Fruit fly (Drosophila melanogaster) whole organism, wandering third instar larva: ENCODE data around the gene CG14985.

ENCODE experiments used
- Abd-B ChIP-seq: fragments of >200 bp; optimal IDR thresholded peaks from 2 replicates; lab custom pipeline; 2017; ENCODE audit warnings: missing biosample characterization, missing genetic modification characterization
- CG9705 ChIP-seq: fragments of 200-800 bp; sonication (Bioruptor generic); optimal IDR thresholded peaks from 2 replicates; lab custom pipeline; 2018; ENCODE audit warnings: missing biosample characterization, mild to moderate bottlenecking, missing genetic modification characterization
- CrebA ChIP-seq: fragments of 200-800 bp; sonication (Bioruptor generic); optimal IDR thresholded peaks from 2 replicates; lab custom pipeline; 2016; ENCODE audit warnings: missing biosample characterization, mild to moderate bottlenecking, missing genetic modification characterization, borderline replicate concordance
- Dfd ChIP-seq: fragments of >200 bp; optimal IDR thresholded peaks from 2 replicates; lab custom pipeline; 2017; ENCODE audit warnings: missing biosample characterization, missing genetic modification characterization
- Dif ChIP-seq: fragments of 200-275, 200-300 bp; sonication (Bioruptor generic); optimal IDR thresholded peaks from 2 replicates; lab custom pipeline; 2018; ENCODE audit warnings: missing biosample characterization, missing genetic modification characterization; ENCODE audit not compliant: partially characterized antibody
- HLH106 ChIP-seq: fragments of 200-800 bp; optimal IDR thresholded peaks from 3 replicates; lab custom pipeline; 2019; ENCODE audit warnings: missing biosample characterization, mild to moderate bottlenecking, missing genetic modification characterization, moderate library complexity
- Hnf4 ChIP-seq: fragments of 200-800 bp; sonication (Bioruptor generic); optimal IDR thresholded peaks from 2 replicates; lab custom pipeline; 2016; ENCODE audit warnings: missing biosample characterization, mild to moderate bottlenecking, missing genetic modification characterization
- Hr78 ChIP-seq: fragments of >200 bp; optimal IDR thresholded peaks from 2 replicates; lab custom pipeline; 2017; ENCODE audit warnings: missing biosample characterization, missing genetic modification characterization
- Hr83 ChIP-seq: fragments of 200-300 bp; sonication (Bioruptor generic); optimal IDR thresholded peaks from 2 replicates; lab custom pipeline; 2016; ENCODE audit warnings: missing biosample characterization, mild to moderate bottlenecking, missing genetic modification characterization, moderate library complexity; ENCODE audit not compliant: poor library complexity, severe bottlenecking
- Jra ChIP-seq: sonication (Bioruptor generic); optimal IDR thresholded peaks from 2 replicates; lab custom pipeline; 2016; ENCODE audit warnings: missing biosample characterization, missing genetic modification characterization
- Mio ChIP-seq: sonication (Bioruptor generic); optimal IDR thresholded peaks from 2 replicates; lab custom pipeline; 2016; ENCODE audit warnings: missing biosample characterization, missing genetic modification characterization
- Myc ChIP-seq: fragments of >200 bp; optimal IDR thresholded peaks from 2 replicates; lab custom pipeline; 2017
- N ChIP-seq: fragments of >200 bp; optimal IDR thresholded peaks from 2 replicates; lab custom pipeline; 2018; ENCODE audit warnings: missing biosample characterization, missing external identifiers, missing genetic modification characterization
- Rel ChIP-seq, 2 experiments: fragments of 200-800 bp; sonication (Bioruptor generic) in 1 of 2; optimal IDR thresholded peaks; 2 replicates in 1 of 2; 3 replicates in 1 of 2; lab custom pipeline; 2016 to 2019; ENCODE audit warnings: mild to moderate bottlenecking in 2 of 2, missing biosample characterization in 2 of 2, missing genetic modification characterization in 2 of 2, moderate library complexity in 1 of 2
- Sp1 ChIP-seq: fragments of 200-800 bp; sonication (Bioruptor generic); optimal IDR thresholded peaks from 3 replicates; lab custom pipeline; 2019; ENCODE audit warnings: missing biosample characterization, mild to moderate bottlenecking, missing genetic modification characterization, moderate library complexity
- Vsx2 ChIP-seq: fragments of 200-300, 225-300 bp; sonication (Bioruptor generic); optimal IDR thresholded peaks from 2 replicates; lab custom pipeline; 2018; ENCODE audit warnings: missing biosample characterization, missing genetic modification characterization; ENCODE audit not compliant: partially characterized antibody
- br ChIP-seq: fragments of 200-800 bp; sonication (Bioruptor generic); optimal IDR thresholded peaks from 2 replicates; lab custom pipeline; 2016; ENCODE audit warnings: missing biosample characterization, missing genetic modification characterization
- brk ChIP-seq: fragments of 200-800 bp; sonication (Bioruptor generic); optimal IDR thresholded peaks from 2 replicates; lab custom pipeline; 2016; ENCODE audit warnings: missing biosample characterization, mild to moderate bottlenecking, missing genetic modification characterization
- dl ChIP-seq, 2 experiments: fragments of 175-275, 200-275 bp in 1 of 2; fragments of 200-275 bp in 1 of 2; sonication (Bioruptor generic); optimal IDR thresholded peaks; lab custom pipeline; 2018; ENCODE audit warnings: mild to moderate bottlenecking in 2 of 2, missing biosample characterization in 2 of 2, missing genetic modification characterization in 2 of 2, moderate library complexity in 2 of 2; ENCODE audit not compliant: partially characterized antibody in 2 of 2, insufficient read depth in 1 of 2
- dmrt93B ChIP-seq: fragments of 200-800 bp; sonication (Bioruptor generic); optimal IDR thresholded peaks from 2 replicates; lab custom pipeline; 2018; ENCODE audit warnings: missing biosample characterization, mild to moderate bottlenecking, missing genetic modification characterization
- dsf ChIP-seq: sonication (Bioruptor generic); optimal IDR thresholded peaks from 2 replicates; lab custom pipeline; 2016; ENCODE audit warnings: missing biosample characterization, missing genetic modification characterization, borderline replicate concordance
- foxo ChIP-seq, 2 experiments: fragments of 200-800 bp; sonication (Bioruptor generic); optimal IDR thresholded peaks; 2 replicates in 1 of 2; 3 replicates in 1 of 2; lab custom pipeline; 2016 to 2017; ENCODE audit warnings: missing biosample characterization in 2 of 2, missing genetic modification characterization in 2 of 2
- fru ChIP-seq: fragments of 200-800 bp; sonication (Bioruptor generic); optimal IDR thresholded peaks from 3 replicates; lab custom pipeline; 2016; ENCODE audit warnings: missing biosample characterization, mild to moderate bottlenecking, missing genetic modification characterization
- h ChIP-seq: fragments of 200-800 bp; sonication (Bioruptor generic); optimal IDR thresholded peaks from 3 replicates; lab custom pipeline; 2016; ENCODE audit warnings: missing biosample characterization, mild to moderate bottlenecking, missing genetic modification characterization
- jim ChIP-seq: fragments of 175-275, 200-325 bp; sonication (Bioruptor generic); optimal IDR thresholded peaks from 2 replicates; lab custom pipeline; 2016; ENCODE audit warnings: missing biosample characterization, mild to moderate bottlenecking, missing genetic modification characterization
- lola ChIP-seq: fragments of >200 bp; optimal IDR thresholded peaks from 2 replicates; lab custom pipeline; 2017; ENCODE audit warnings: missing biosample characterization, missing genetic modification characterization
- pan ChIP-seq: fragments of >200 bp; optimal IDR thresholded peaks from 2 replicates; lab custom pipeline; 2017
- sage ChIP-seq: fragments of 200-800 bp; sonication (Bioruptor generic); optimal IDR thresholded peaks from 2 replicates; lab custom pipeline; 2016; ENCODE audit warnings: missing biosample characterization, mild to moderate bottlenecking, missing genetic modification characterization
- sv ChIP-seq: fragments of 200-800 bp; sonication (Bioruptor generic); optimal IDR thresholded peaks from 3 replicates; lab custom pipeline; 2016; ENCODE audit warnings: missing biosample characterization, missing genetic modification characterization
- tai ChIP-seq: sonication (Bioruptor generic); optimal IDR thresholded peaks from 2 replicates; lab custom pipeline; 2016; ENCODE audit warnings: missing biosample characterization, missing genetic modification characterization
- woc ChIP-seq: sonication (Bioruptor generic); optimal IDR thresholded peaks from 2 replicates; lab custom pipeline; 2016; ENCODE audit warnings: missing biosample characterization, mild to moderate bottlenecking, missing genetic modification characterization

CG14985 gene

dm6 chr3L:4003316-4003715 is at the start of gene CG14985:
Gene CG14985 (plus strand): TSS chr3L:4003474.
- no peak for TF ChIP-seq jim (GFP tag; lab: Kevin White, UChicago)
- no peak for TF ChIP-seq sage (GFP tag; lab: Kevin White, UChicago)
- no peak for TF ChIP-seq Hnf4 (GFP tag; lab: Kevin White, UChicago)
- TF ChIP-seq dl (GFP tag; optimal IDR thresholded peaks at IDR 0.05; lab: Kevin White, UChicago; ENCODE audit: insufficient read depth in 1 of 2, partially characterized antibody in 2 of 2): no peak
- no peak for TF ChIP-seq CrebA (GFP tag; lab: Kevin White, UChicago)
- TF ChIP-seq woc (GFP tag; lab: Kevin White, UChicago): no peak
- no peak for TF ChIP-seq br (GFP tag; lab: Kevin White, UChicago)
- TF ChIP-seq Myc (lab: Kevin White, UChicago): no peak
- TF ChIP-seq Jra (GFP tag; lab: Kevin White, UChicago): no peak
- no peak for TF ChIP-seq Vsx2 (GFP tag; lab: Kevin White, UChicago)
- no peak for TF ChIP-seq foxo (GFP tag; optimal IDR thresholded peaks at IDR 0.05; lab: Kevin White, UChicago)
- no peak for TF ChIP-seq Rel (GFP tag; optimal IDR thresholded peaks at IDR 0.05; lab: Kevin White, UChicago)
- TF ChIP-seq Rel (tag; optimal IDR thresholded peaks at IDR 0.05; lab: Kevin White, UChicago): no peak
- no peak for TF ChIP-seq pan (lab: Kevin White, UChicago)
- no peak for TF ChIP-seq CG9705 (GFP tag; lab: Kevin White, UChicago)
- TF ChIP-seq Mio: no peak

DNA sequence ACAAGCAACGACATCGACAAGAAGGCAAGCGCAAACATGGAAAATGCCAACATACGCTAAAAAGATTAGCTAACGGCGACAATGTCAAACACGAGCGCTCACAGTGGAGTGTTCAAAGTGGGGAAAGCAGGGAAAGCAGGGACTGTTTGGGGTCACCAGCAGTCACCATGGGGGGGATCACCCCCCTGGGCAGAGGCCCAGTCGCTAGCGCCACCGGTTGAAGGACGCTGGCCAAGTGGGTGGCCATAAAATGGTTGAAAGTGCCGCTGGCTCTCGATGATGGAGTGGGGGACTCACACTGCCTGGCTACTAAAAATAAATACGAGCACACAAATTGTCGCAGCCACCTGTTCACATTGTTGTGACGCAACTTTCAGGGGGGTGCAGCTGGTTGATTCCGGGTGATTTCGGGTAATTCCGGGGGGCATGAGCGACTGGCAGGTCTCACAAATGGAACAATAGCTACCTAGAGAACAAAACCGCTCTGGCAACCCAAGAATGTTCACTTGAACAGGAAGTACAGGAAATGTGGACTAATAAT is 42.3 kb upstream of the CG14985 start:
- no peak for TF ChIP-seq Dfd (GFP tag; lab: Kevin White, UChicago)

- TF ChIP-seq Hr78 (no peak), CG9705 (GFP tag; lab: Kevin White, UChicago) (no peak), brk (GFP tag; lab: Kevin White, UChicago) (no peak), Dif (GFP tag; lab: Kevin White, UChicago) (peak; percentile 25), CrebA (GFP tag; lab: Kevin White, UChicago) (no peak), Hnf4 (GFP tag; lab: Kevin White, UChicago) (no peak), Vsx2 (GFP tag; lab: Kevin White, UChicago) (no peak), Jra (GFP tag; lab: Kevin White, UChicago) (no peak), sv (GFP tag; lab: Kevin White, UChicago) (no peak), fru (GFP tag; lab: Kevin White, UChicago) (no peak), lola (GFP tag; lab: Kevin White, UChicago) (no peak), tai (GFP tag; lab: Kevin White, UChicago) (no peak), dl (GFP tag; optimal IDR thresholded peaks at IDR 0.05; lab: Kevin White, UChicago; ENCODE audit: insufficient read depth in 1 of 2, partially characterized antibody in 2 of 2) (peak in 1 of 2 experiments; percentile 4), dmrt93B (GFP tag; lab: Kevin White, UChicago) (no peak)
These were observed 39.3 kb upstream of the CG14985 start for dm6 chr3L:3963979-3964378.

DNA sequence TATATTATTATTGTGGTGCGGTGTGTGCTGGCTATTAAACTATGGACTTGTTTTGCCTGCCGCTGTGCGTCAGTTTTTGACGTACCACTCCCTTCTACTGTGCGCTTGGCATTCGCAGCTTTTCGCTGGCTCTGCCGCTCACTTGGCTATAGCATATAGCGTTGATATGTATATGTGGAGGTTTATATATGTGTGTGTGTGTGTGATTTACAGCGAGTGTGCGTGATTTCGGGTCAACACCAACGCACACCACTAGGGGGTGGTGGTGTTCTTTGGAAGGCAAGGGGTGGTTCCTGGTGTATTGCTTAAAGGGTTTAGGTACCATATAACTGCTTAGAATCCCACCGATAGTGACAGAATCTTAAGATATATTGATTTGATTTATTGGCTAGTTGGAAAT is 38.6 kb upstream of the CG14985 start, which contains the start of gene CG12605:
Gene CG12605 (minus strand): TSS at position 101 of the 400 bp plus-strand sequence.
- TF ChIP-seq tai (GFP tag; lab: Kevin White, UChicago) (no peak), br (GFP tag; lab: Kevin White, UChicago) (no peak), HLH106 (no peak), Hr83 (GFP tag; lab: Kevin White, UChicago) (no peak), jim (GFP tag; lab: Kevin White, UChicago) (no peak), N (GFP tag; lab: Kevin White, UChicago) (no peak), woc (GFP tag; lab: Kevin White, UChicago) (no peak), Dfd (GFP tag; lab: Kevin White, UChicago) (no peak), Hnf4 (GFP tag; lab: Kevin White, UChicago) (no peak), sage (GFP tag; lab: Kevin White, UChicago) (no peak), sv (GFP tag; lab: Kevin White, UChicago) (no peak), h (no peak)

dm6 chr3L:3965102-3965501 is 38.2 kb upstream of the CG14985 start:
- TF ChIP-seq jim (GFP tag; lab: Kevin White, UChicago) (no peak), dmrt93B (GFP tag; lab: Kevin White, UChicago) (no peak), lola (GFP tag; lab: Kevin White, UChicago) (no peak), Hr83 (GFP tag; lab: Kevin White, UChicago) (no peak), N (GFP tag; lab: Kevin White, UChicago) (no peak), dsf (GFP tag; lab: Kevin White, UChicago) (no peak), tai (GFP tag; lab: Kevin White, UChicago) (no peak), sv (GFP tag; lab: Kevin White, UChicago) (no peak), Sp1 (GFP tag; lab: Kevin White, UChicago) (no peak), foxo (GFP tag; optimal IDR thresholded peaks at IDR 0.05; lab: Kevin White, UChicago) (no peak), Abd-B (GFP tag; lab: Kevin White, UChicago) (no peak)
